Fruit fly (Drosophila melanogaster) whole organism, embryonic: ENCODE results near the gene CG33695.
A peak's percentile ranks its signal among the peaks of the same experiment; 100 is the strongest.

Source experiments
- Atf6 ChIP-seq: fragments of 200-800 bp; sonication (Bioruptor generic); IDR thresholded peaks from 2 replicates; pipeline ENCODE4 v1.3.6; 2022; ENCODE audit warnings: missing biosample characterization, missing genetic modification characterization
- Bteb2 ChIP-seq: fragments of 200-800 bp; sonication (Bioruptor generic); optimal IDR thresholded peaks from 2 replicates; lab custom pipeline; 2016; ENCODE audit warnings: missing biosample characterization, missing genetic modification characterization
- CG10462 ChIP-seq: fragments of 200-800 bp; sonication (Bioruptor generic); optimal IDR thresholded peaks from 2 replicates; lab custom pipeline; 2016; ENCODE audit warnings: missing biosample characterization, missing genetic modification characterization
- CG10543 ChIP-seq: fragments of 200-800 bp; sonication (Bioruptor generic); optimal IDR thresholded peaks from 3 replicates; lab custom pipeline; 2017; ENCODE audit warnings: missing biosample characterization, mild to moderate bottlenecking, missing genetic modification characterization, moderate library complexity
- CG11085 ChIP-seq: fragments of 200-800 bp; sonication (Bioruptor generic); IDR thresholded peaks from 2 replicates; pipeline ENCODE4 v1.3.6; 2022; ENCODE audit warnings: missing biosample characterization, missing genetic modification characterization
- CG12769 ChIP-seq: fragments of 200-800 bp; sonication (Bioruptor generic); optimal IDR thresholded peaks from 2 replicates; lab custom pipeline; 2019; ENCODE audit warnings: missing biosample characterization, mild to moderate bottlenecking, missing genetic modification characterization, moderate library complexity
- CG15601 ChIP-seq: fragments of 200-800 bp; sonication (Bioruptor generic); optimal IDR thresholded peaks from 3 replicates; lab custom pipeline; 2019; ENCODE audit warnings: missing biosample characterization, mild to moderate bottlenecking, missing genetic modification characterization, moderate library complexity
- CG17361 ChIP-seq: fragments of 200-800 bp; sonication (Bioruptor generic); IDR thresholded peaks from 3 replicates; pipeline ENCODE4 v1.3.6; 2022; ENCODE audit warnings: missing biosample characterization, missing genetic modification characterization
- CG17912 ChIP-seq: fragments of 200-800 bp; sonication (Bioruptor generic); optimal IDR thresholded peaks from 2 replicates; lab custom pipeline; 2018; ENCODE audit warnings: missing biosample characterization, mild to moderate bottlenecking, missing genetic modification characterization
- CG18764 ChIP-seq: fragments of 200-800 bp; sonication (Bioruptor generic); optimal IDR thresholded peaks from 3 replicates; lab custom pipeline; 2016; ENCODE audit warnings: missing biosample characterization, missing genetic modification characterization
- CG30431 ChIP-seq: fragments of 200-800 bp; sonication (Bioruptor generic); optimal IDR thresholded peaks from 2 replicates; lab custom pipeline; 2017; ENCODE audit warnings: missing biosample characterization, missing genetic modification characterization
- CG31365 ChIP-seq: fragments of 200-800 bp; sonication (Bioruptor generic); optimal IDR thresholded peaks from 2 replicates; lab custom pipeline; 2018; ENCODE audit warnings: missing biosample characterization, mild to moderate bottlenecking, missing genetic modification characterization
- CG31388 ChIP-seq: fragments of 200-800 bp; sonication (Bioruptor generic); optimal IDR thresholded peaks from 2 replicates; lab custom pipeline; 2016; ENCODE audit warnings: missing biosample characterization, missing genetic modification characterization
- CG3163 ChIP-seq: fragments of 200-800 bp; sonication (Bioruptor generic); optimal IDR thresholded peaks from 3 replicates; lab custom pipeline; 2016; ENCODE audit warnings: missing biosample characterization, missing genetic modification characterization
- CG3281 ChIP-seq: fragments of 200-800 bp; sonication (Bioruptor generic); optimal IDR thresholded peaks from 3 replicates; lab custom pipeline; 2017; ENCODE audit warnings: missing biosample characterization, mild to moderate bottlenecking, missing genetic modification characterization
- CG34224 ChIP-seq: fragments of 200-800 bp; sonication (Bioruptor generic); IDR thresholded peaks from 3 replicates; pipeline ENCODE4 v1.3.6; 2022; ENCODE audit warnings: missing biosample characterization, missing genetic modification characterization; ENCODE audit not compliant: partially characterized antibody
- CG3995 ChIP-seq: fragments of 200-800 bp; sonication (Bioruptor generic); optimal IDR thresholded peaks from 3 replicates; lab custom pipeline; 2016; ENCODE audit warnings: missing biosample characterization, missing genetic modification characterization
- CG4282 ChIP-seq: fragments of 200-800 bp; sonication (Bioruptor generic); optimal IDR thresholded peaks from 2 replicates; lab custom pipeline; 2016; ENCODE audit warnings: missing biosample characterization, missing genetic modification characterization
- CG4328 ChIP-seq: fragments of 200-800 bp; sonication (Bioruptor generic); optimal IDR thresholded peaks from 3 replicates; lab custom pipeline; 2017; ENCODE audit warnings: missing biosample characterization, missing genetic modification reagents, missing genetic modification characterization
- CG4617 ChIP-seq: fragments of 200-800 bp; sonication (Bioruptor generic); optimal IDR thresholded peaks from 3 replicates; lab custom pipeline; 2016; ENCODE audit warnings: missing biosample characterization, missing genetic modification characterization, borderline replicate concordance
- CG4707 ChIP-seq: fragments of 200-800 bp; sonication (Bioruptor generic); optimal IDR thresholded peaks from 2 replicates; lab custom pipeline; 2018; ENCODE audit warnings: missing biosample characterization, mild to moderate bottlenecking, missing genetic modification characterization, moderate library complexity
- CG8388 ChIP-seq: fragments of 200-800 bp; sonication (Bioruptor generic); optimal IDR thresholded peaks from 2 replicates; lab custom pipeline; 2019; ENCODE audit warnings: missing biosample characterization, mild to moderate bottlenecking, missing genetic modification characterization, moderate library complexity
- Chrac-16 ChIP-seq: fragments of 200-800 bp; sonication (Bioruptor generic); optimal IDR thresholded peaks from 3 replicates; lab custom pipeline; 2016; ENCODE audit warnings: missing biosample characterization, missing genetic modification characterization
- CkIIα-i1 ChIP-seq: fragments of 200-800 bp; sonication (Bioruptor generic); IDR thresholded peaks from 2 replicates; pipeline ENCODE4 v1.3.6; 2022; ENCODE audit warnings: missing biosample characterization, missing genetic modification characterization
- Drgx ChIP-seq: fragments of 200-800 bp; sonication (Bioruptor generic); IDR thresholded peaks from 2 replicates; pipeline ENCODE4 v1.3.6; 2022; ENCODE audit warnings: missing biosample characterization, missing genetic modification characterization
- E2f2 ChIP-seq: fragments of 200-800 bp; sonication (Bioruptor generic); IDR thresholded peaks from 2 replicates; pipeline ENCODE4 v1.3.6; 2022; ENCODE audit warnings: missing biosample characterization, missing genetic modification characterization
- HLH4C ChIP-seq: fragments of 200-800 bp; sonication (Bioruptor generic); IDR thresholded peaks from 3 replicates; pipeline ENCODE4 v1.3.6; 2022; ENCODE audit warnings: missing biosample characterization, missing genetic modification characterization; ENCODE audit not compliant: partially characterized antibody
- Hsf ChIP-seq: fragments of 200-800 bp; sonication (Bioruptor generic); optimal IDR thresholded peaks from 3 replicates; lab custom pipeline; 2016; ENCODE audit warnings: missing biosample characterization, missing genetic modification characterization
- Kr ChIP-seq: fragments of 200-800 bp; sonication (Bioruptor generic); optimal IDR thresholded peaks from 2 replicates; lab custom pipeline; 2017; ENCODE audit warnings: missing biosample characterization, mild to moderate bottlenecking, missing genetic modification characterization
- Lhr ChIP-seq: fragments of 200-800 bp; sonication (Bioruptor generic); optimal IDR thresholded peaks from 3 replicates; lab custom pipeline; 2017; ENCODE audit warnings: mild to moderate bottlenecking, missing biosample characterization, missing genetic modification reagents, missing genetic modification characterization
- Opbp ChIP-seq: fragments of 200-800 bp; sonication (Bioruptor generic); IDR thresholded peaks from 3 replicates; pipeline ENCODE4 v1.3.6; 2022; ENCODE audit warnings: missing biosample characterization, missing genetic modification characterization; ENCODE audit not compliant: partially characterized antibody
- Scr ChIP-seq: fragments of 200-800 bp; sonication (Bioruptor generic); IDR thresholded peaks from 2 replicates; pipeline ENCODE4 v1.3.6; 2022; ENCODE audit warnings: missing biosample characterization, missing genetic modification characterization; ENCODE audit not compliant: partially characterized antibody
- TFAM ChIP-seq: fragments of 200-800 bp; sonication (Bioruptor generic); optimal IDR thresholded peaks from 2 replicates; lab custom pipeline; 2017; ENCODE audit warnings: missing biosample characterization, missing genetic modification characterization, inconsistent platforms
- aop ChIP-seq: fragments of 200-800 bp; sonication (Bioruptor generic); IDR thresholded peaks from 2 replicates; pipeline ENCODE4 v1.3.6; 2022; ENCODE audit warnings: missing biosample characterization, missing genetic modification characterization
- ato ChIP-seq: fragments of 200-800 bp; sonication (Bioruptor generic); IDR thresholded peaks from 2 replicates; pipeline ENCODE4 v1.3.6; 2022; ENCODE audit warnings: missing biosample characterization, missing genetic modification characterization; ENCODE audit not compliant: partially characterized antibody
- crol ChIP-seq: fragments of 200-800 bp; sonication (Bioruptor generic); IDR thresholded peaks from 2 replicates; pipeline ENCODE4 v1.3.6; 2022; ENCODE audit warnings: missing biosample characterization, missing genetic modification characterization
- ems ChIP-seq: fragments of 200-800 bp; sonication (Bioruptor generic); optimal IDR thresholded peaks from 3 replicates; lab custom pipeline; 2016; ENCODE audit warnings: missing biosample characterization, missing genetic modification characterization
- grau ChIP-seq: fragments of 200-800 bp; optimal IDR thresholded peaks from 3 replicates; lab custom pipeline; 2019; ENCODE audit warnings: missing biosample characterization, mild to moderate bottlenecking, missing genetic modification characterization, moderate library complexity
- ken ChIP-seq: fragments of 200-800 bp; sonication (Bioruptor generic); IDR thresholded peaks from 3 replicates; pipeline ENCODE4 v1.3.6; 2022; ENCODE audit warnings: missing biosample characterization, missing genetic modification characterization
- pan ChIP-seq, 4 experiments: fragments of >200 bp in 3 of 4; fragments of 200-800 bp in 1 of 4; sonication (Bioruptor generic) in 1 of 4; optimal IDR thresholded peaks in 3 of 4; IDR thresholded peaks in 1 of 4; 2 replicates each; pipeline versions ENCODE4 v1.3.6 to Lab custom; 2017 to 2022; ENCODE audit warnings: missing biosample characterization in 2 of 4, missing genetic modification characterization in 2 of 4, mixed read lengths in 1 of 4
- pfk ChIP-seq: fragments of 200-800 bp; sonication (Bioruptor generic); optimal IDR thresholded peaks from 2 replicates; lab custom pipeline; 2018; ENCODE audit warnings: missing biosample characterization, mild to moderate bottlenecking, missing genetic modification characterization, moderate library complexity
- pzg ChIP-seq: fragments of 200-800 bp; sonication (Bioruptor generic); optimal IDR thresholded peaks from 3 replicates; lab custom pipeline; 2018; ENCODE audit warnings: missing biosample characterization, mild to moderate bottlenecking, missing genetic modification characterization, moderate library complexity
- slbo ChIP-seq: fragments of 200-800 bp; sonication (Bioruptor generic); IDR thresholded peaks from 2 replicates; pipeline ENCODE4 v1.3.6; 2022; ENCODE audit warnings: missing biosample characterization, missing genetic modification characterization
- so ChIP-seq: fragments of 200-800 bp; sonication (Bioruptor generic); IDR thresholded peaks from 3 replicates; pipeline ENCODE4 v1.3.6; 2022; ENCODE audit warnings: missing biosample characterization, missing genetic modification characterization
- sr ChIP-seq: fragments of 200-800 bp; sonication (Bioruptor generic); IDR thresholded peaks from 3 replicates; pipeline ENCODE4 v1.3.6; 2022; ENCODE audit warnings: missing biosample characterization, missing genetic modification characterization
- stwl ChIP-seq: fragments of 200-800 bp; sonication (Bioruptor generic); optimal IDR thresholded peaks from 3 replicates; lab custom pipeline; 2018; ENCODE audit warnings: missing biosample characterization, mild to moderate bottlenecking, missing genetic modification characterization, moderate library complexity
- ttk ChIP-seq: fragments of 200-800 bp; sonication (Bioruptor generic); IDR thresholded peaks from 2 replicates; pipeline ENCODE4 v2.1.2; 2022; ENCODE audit warnings: missing biosample characterization, missing genetic modification characterization
- tup ChIP-seq: fragments of 200-800 bp; sonication (Bioruptor generic); optimal IDR thresholded peaks from 2 replicates; lab custom pipeline; 2016; ENCODE audit warnings: missing biosample characterization, mild to moderate bottlenecking, missing genetic modification characterization, moderate library complexity
- twi ChIP-seq: fragments of 200-800 bp; optimal IDR thresholded peaks from 2 replicates; lab custom pipeline; 2019; ENCODE audit warnings: missing biosample characterization, mild to moderate bottlenecking, missing genetic modification characterization, moderate library complexity
- vvl ChIP-seq: fragments of 200-800 bp; sonication (Bioruptor generic); IDR thresholded peaks from 2 replicates; pipeline ENCODE4 v1.3.6; 2022; ENCODE audit warnings: missing biosample characterization, missing genetic modification characterization
- wor ChIP-seq: fragments of 200-800 bp; sonication (Bioruptor generic); IDR thresholded peaks from 2 replicates; pipeline ENCODE4 v1.3.6; 2022; ENCODE audit warnings: missing biosample characterization, missing genetic modification characterization
- yki ChIP-seq: fragments of >200 bp; optimal IDR thresholded peaks from 3 replicates; lab custom pipeline; 2018

Gene CG33695

dm6 chr2L:11277927-11278351, at the start of gene CG33695 (continued):
- TF ChIP-seq twi (tag; lab: Kevin White, UChicago) (no peak), CG18764 (GFP tag; lab: Kevin White, UChicago) (peak; percentile 36), pfk (GFP tag; lab: Kevin White, UChicago) (no peak), CG34224 (GFP tag; lab: Robert Waterston, UW) (peak; percentile 86), ttk (GFP tag; lab: Robert Waterston, UW) (no peak), Chrac-16 (GFP tag; lab: Kevin White, UChicago) (peak; percentile 74), HLH4C (GFP tag; lab: Robert Waterston, UW) (peak; percentile 78), slbo (GFP tag; lab: Robert Waterston, UW) (peak; percentile 77), tup (peak; percentile 13), CG31388 (GFP tag; lab: Kevin White, UChicago) (no peak), CG4282 (GFP tag; lab: Kevin White, UChicago) (peak; percentile 63), CG11085 (peak; percentile 31; the same call in 1 of the 2 replicates), Atf6 (GFP tag; lab: Robert Waterston, UW) (peak; percentile 62), Scr (GFP tag; lab: Robert Waterston, UW) (peak; percentile 70), CG30431 (no peak), Hsf (GFP tag; lab: Kevin White, UChicago) (peak; percentile 68), CG3281 (GFP tag; lab: Kevin White, UChicago) (peak; percentile 50), crol (peak; percentile 91), CG3163 (peak; percentile 65), ems (GFP tag; lab: Kevin White, UChicago) (peak; percentile 84), vvl (peak; percentile 76), Drgx (GFP tag; lab: Robert Waterston, UW) (no peak), CG8388 (no peak), E2f2 (GFP tag; lab: Robert Waterston, UW) (peak; percentile 89), CG10543 (GFP tag; lab: Kevin White, UChicago) (peak; percentile 39), CG31365 (tag; lab: Kevin White, UChicago) (no peak), CG4328 (GFP tag; lab: Kevin White, UChicago) (no peak), ato (GFP tag; lab: Robert Waterston, UW) (peak; percentile 58), so (GFP tag; lab: Robert Waterston, UW) (0 out of 3 replicates have a peak, but pooled peaks have one; percentile 12), yki (lab: Kevin White, UChicago) (no peak), pzg (peak; percentile 80)
- TF ChIP-seq, all 482 proteins: peak for 281

dm6 chr2L:11228039-11228438, 49.8 kb upstream of the CG33695 start:
- TF ChIP-seq CG12769 (tag; lab: Kevin White, UChicago) (peak; percentile 68), CG17912 (no peak), pan (optimal IDR thresholded peaks at IDR 0.05; lab: Kevin White, UChicago) (no peak), pan (GFP tag; optimal IDR thresholded peaks at IDR 0.05 in 1 of 2, IDR thresholded peaks at IDR 0.05 in 1 of 2) (no peak), CG10462 (GFP tag; lab: Kevin White, UChicago) (no peak), sr (GFP tag; lab: Robert Waterston, UW) (0 out of 3 replicates have a peak, but pooled peaks have one; percentile 18), Opbp (GFP tag; lab: Robert Waterston, UW) (no peak), TFAM (GFP tag; lab: Kevin White, UChicago) (no peak), Lhr (GFP tag; lab: Kevin White, UChicago) (no peak), CG17361 (GFP tag; lab: Robert Waterston, UW) (no peak), CG4617 (GFP tag; lab: Kevin White, UChicago) (no peak), grau (tag; lab: Kevin White, UChicago) (no peak), CG4707 (GFP tag; lab: Kevin White, UChicago) (no peak), Bteb2 (GFP tag; lab: Kevin White, UChicago) (no peak), CG3995 (GFP tag; lab: Kevin White, UChicago) (no peak), ken (GFP tag; lab: Robert Waterston, UW) (no peak), aop (GFP tag; lab: Robert Waterston, UW) (no peak), CkIIα-i1 (GFP tag; lab: Robert Waterston, UW) (no peak), Kr (GFP tag; lab: Kevin White, UChicago) (no peak), stwl (tag; lab: Kevin White, UChicago) (peak; percentile 1), wor (GFP tag; lab: Robert Waterston, UW) (no peak), crol (peak; percentile 80), CG15601 (tag; lab: Kevin White, UChicago) (no peak)
